Worm (Caenorhabditis elegans) whole organism, young adult: ENCODE data around the gene ZK1240.2.

Experiments used
- hlh-12 ChIP-seq: sonication (generic microtip); optimal IDR thresholded peaks from 2 replicates; lab custom pipeline; 2016; ENCODE audit warnings: missing genetic modification characterization, missing compliant biosample characterization
- hmg-1.2 ChIP-seq: fragments of 200-800 bp; sonication (Bioruptor generic); IDR thresholded peaks from 2 replicates; pipeline ENCODE4 v1.3.6; 2022; ENCODE audit warnings: missing genetic modification reagents, missing genetic modification characterization, missing compliant biosample characterization
- nhr-90 ChIP-seq: sonication (generic microtip); optimal IDR thresholded peaks from 2 replicates; lab custom pipeline; 2016; ENCODE audit warnings: missing genotype, mild to moderate bottlenecking, missing genetic modification characterization, missing compliant biosample characterization
- sea-2 ChIP-seq: fragments of 200-800 bp; sonication (Bioruptor generic); IDR thresholded peaks from 2 replicates; pipeline ENCODE4 v1.3.6; 2022; ENCODE audit warnings: missing genetic modification characterization, missing compliant biosample characterization
- sptf-2 ChIP-seq: fragments of 200-800 bp; sonication (Bioruptor generic); optimal IDR thresholded peaks from 2 replicates; lab custom pipeline; 2018; ENCODE audit warnings: mild to moderate bottlenecking, missing genetic modification characterization, missing compliant biosample characterization
- unc-130 ChIP-seq: sonication (generic microtip); optimal IDR thresholded peaks from 2 replicates; lab custom pipeline; 2016; ENCODE audit warnings: missing genetic modification reagents, missing genetic modification characterization, missing compliant biosample characterization
- unc-62 ChIP-seq: fragments of 150-350 bp; optimal IDR thresholded peaks from 2 replicates; lab custom pipeline; 2014; ENCODE audit warnings: missing biosample characterization, missing genetic modification reagents, missing genetic modification characterization

DNA sequence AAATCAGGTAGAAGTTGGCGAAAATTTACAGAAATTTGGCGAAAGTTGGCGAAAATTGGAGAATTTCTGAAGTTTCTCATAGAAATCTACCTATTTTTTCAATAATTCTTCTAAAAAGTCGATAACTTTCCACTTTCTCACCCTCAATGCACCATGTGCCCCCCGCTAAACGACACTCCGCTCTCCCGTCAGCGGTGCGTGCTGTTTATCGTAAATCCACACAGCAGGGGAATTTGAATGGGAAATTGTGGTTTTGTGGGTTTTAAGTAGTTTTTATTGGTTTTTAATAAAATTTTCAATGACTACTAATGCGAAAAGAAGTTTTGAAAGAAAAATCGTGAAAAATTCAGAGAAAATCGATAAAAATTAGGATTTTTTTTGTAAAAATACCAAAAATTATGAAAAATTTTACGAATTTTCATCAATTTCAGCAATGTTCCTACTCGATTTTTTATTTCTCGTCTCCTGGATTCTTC, 18.9 kb downstream of the ZK1240.2 start, which contains the start of gene F43C11.6:
- no peak for TF ChIP-seq sptf-2
- no peak for TF ChIP-seq unc-130 (GFP tag; lab: Kevin White, UChicago)
- TF ChIP-seq sea-2 (GFP tag; lab: Robert Waterston, UW), result no peak
- TF ChIP-seq hlh-12 (tag; lab: Kevin White, UChicago), result no peak
- TF ChIP-seq hmg-1.2 (GFP tag; lab: Robert Waterston, UW), result no peak
- TF ChIP-seq nhr-90 (tag; lab: Kevin White, UChicago), result no peak
- no peak for TF ChIP-seq unc-62 (GFP tag; lab: Kevin White, UChicago)
